Fruit fly (Drosophila melanogaster): ENCODE data around the gene dmrt99B.

Gene dmrt99B

DNA sequence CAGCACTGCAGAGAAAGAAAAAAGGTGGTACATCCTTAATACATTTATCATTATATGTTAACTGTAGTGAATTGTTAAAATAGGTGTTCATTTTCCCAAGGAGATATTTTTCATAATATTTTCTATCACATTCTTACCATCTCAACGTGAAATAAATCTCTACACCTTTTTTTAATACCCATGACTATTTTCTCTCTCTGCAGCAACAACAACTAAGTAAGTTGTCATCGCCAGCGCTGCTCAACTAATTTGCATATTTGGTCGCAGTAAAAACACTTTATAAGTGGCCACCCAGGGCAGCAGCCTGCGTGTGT is 1.9 kb upstream of the dmrt99B start (continued):
- no peak for TF ChIP-seq Trl (optimal IDR thresholded peaks at IDR 0.05)
- TF ChIP-seq Trl (GFP tag; optimal IDR thresholded peaks at IDR 0.05): no peak
- no peak for TF ChIP-seq GATAe (GFP tag; conservative IDR thresholded peaks at IDR 0.05)
- no peak for TF ChIP-seq Hand (GFP tag; optimal IDR thresholded peaks at IDR 0.05)
- TF ChIP-seq CG6654 (GFP tag; optimal IDR thresholded peaks at IDR 0.05): no peak
- TF ChIP-seq az2 (GFP tag; optimal IDR thresholded peaks at IDR 0.05): peak; percentile 41
- TF ChIP-seq Rfx (GFP tag; IDR thresholded peaks at IDR 0.05): no peak; the same call in 1 of the 2 replicates
- no peak for TF ChIP-seq CG6854 (GFP tag; optimal IDR thresholded peaks at IDR 0.05)
- peak; percentile 4 to 46 for TF ChIP-seq chif (GFP tag; optimal IDR thresholded peaks at IDR 0.05)
- TF ChIP-seq bbx (GFP tag; IDR thresholded peaks at IDR 0.05; ENCODE audit: partially characterized antibody): no peak
- no peak for TF ChIP-seq so (GFP tag; IDR thresholded peaks at IDR 0.05)
- TF ChIP-seq CG32767 (GFP tag; IDR thresholded peaks at IDR 0.05): peak; percentile 29; the same call in 1 of the 2 replicates
- TF ChIP-seq CG2889 (GFP tag; IDR thresholded peaks at IDR 0.05): no peak
- no peak for TF ChIP-seq CG3281 (GFP tag; optimal IDR thresholded peaks at IDR 0.05)
- no peak for TF ChIP-seq ato (GFP tag; IDR thresholded peaks at IDR 0.05; ENCODE audit: partially characterized antibody)
- no peak for TF ChIP-seq dimm (GFP tag; IDR thresholded peaks at IDR 0.05)
- peak; percentile 53 for TF ChIP-seq Oli (tag; optimal IDR thresholded peaks at IDR 0.05)
- TF ChIP-seq CG32532 (GFP tag; IDR thresholded peaks at IDR 0.05): no peak
- no peak for TF ChIP-seq salm (tag; optimal IDR thresholded peaks at IDR 0.05)
- peak; percentile 13 for TF ChIP-seq CG2202 (tag; optimal IDR thresholded peaks at IDR 0.05)
- peak; percentile 8 for TF ChIP-seq CG15601 (tag; optimal IDR thresholded peaks at IDR 0.05)
- TF ChIP-seq CG10979 (tag; optimal IDR thresholded peaks at IDR 0.05): peak; percentile 68
- TF ChIP-seq Neu2 (GFP tag; optimal IDR thresholded peaks at IDR 0.05; ENCODE audit: borderline replicate concordance): no peak
- no peak for TF ChIP-seq CG5180 (GFP tag; optimal IDR thresholded peaks at IDR 0.05)
- no peak for TF ChIP-seq CG3163 (GFP tag; optimal IDR thresholded peaks at IDR 0.05)
- no peak for TF ChIP-seq Fer2 (tag; optimal IDR thresholded peaks at IDR 0.05)
- TF ChIP-seq CG4282 (GFP tag; optimal IDR thresholded peaks at IDR 0.05): no peak
- TF ChIP-seq CG4360 (GFP tag; IDR thresholded peaks at IDR 0.05): peak; percentile 56; the same call in 1 of the 2 replicates

DNA sequence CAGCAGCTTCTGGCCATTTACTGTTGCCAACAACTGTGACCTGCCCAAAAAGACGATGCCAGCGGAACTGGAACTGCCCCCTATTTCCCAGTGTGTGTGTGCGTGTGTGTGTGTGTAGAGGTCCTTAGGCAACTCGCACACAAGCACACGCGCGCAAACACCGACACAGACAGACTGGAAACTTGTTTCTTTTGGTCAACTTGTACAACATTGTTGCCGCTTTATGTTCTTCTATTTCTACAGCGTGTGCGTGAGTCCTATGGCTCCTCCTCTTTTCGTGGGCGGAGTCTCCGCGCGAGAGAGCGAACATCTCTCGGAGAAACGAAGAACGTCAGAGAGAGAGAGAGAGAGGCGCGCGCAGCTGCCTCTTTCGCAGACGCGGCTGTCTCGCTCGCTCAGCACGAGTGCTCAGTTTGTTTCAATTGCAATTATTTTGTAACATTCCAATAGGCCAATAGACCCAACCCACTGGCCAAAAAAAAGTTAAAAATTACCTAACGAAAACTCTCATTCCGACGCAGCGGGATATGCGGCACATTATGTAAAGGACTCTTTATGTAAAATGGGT is 1.3 kb upstream of the dmrt99B start:
- no peak for TF ChIP-seq CG11695 (GFP tag; IDR thresholded peaks at IDR 0.05)
- TF ChIP-seq CG1602 (GFP tag; optimal IDR thresholded peaks at IDR 0.05): no peak
- no peak for TF ChIP-seq fd102C (GFP tag; optimal IDR thresholded peaks at IDR 0.05)
- no peak for TF ChIP-seq fd96Cb (tag; optimal IDR thresholded peaks at IDR 0.05)
- TF ChIP-seq Sox100B (GFP tag; optimal IDR thresholded peaks at IDR 0.05): no peak
- no peak for TF ChIP-seq h (optimal IDR thresholded peaks at IDR 0.05)
- no peak for TF ChIP-seq CG17359 (tag; optimal IDR thresholded peaks at IDR 0.05)
- TF ChIP-seq kni (GFP tag; optimal IDR thresholded peaks at IDR 0.05): no peak
- peak; percentile 53 for TF ChIP-seq Deaf1 (tag; optimal IDR thresholded peaks at IDR 0.05)
- TF ChIP-seq Lim3 (GFP tag; IDR thresholded peaks at IDR 0.05): no peak
- TF ChIP-seq Med (GFP tag): no peak
- no peak for TF ChIP-seq Neu2 (GFP tag; optimal IDR thresholded peaks at IDR 0.05; ENCODE audit: borderline replicate concordance)
- no peak for TF ChIP-seq CG31224 (GFP tag; IDR thresholded peaks at IDR 0.05)
- no peak for TF ChIP-seq tap (tag; optimal IDR thresholded peaks at IDR 0.05)
- no peak for TF ChIP-seq CG18476 (GFP tag; optimal IDR thresholded peaks at IDR 0.05)
- no peak for TF ChIP-seq C15 (GFP tag; IDR thresholded peaks at IDR 0.05)
- peak; percentile 42 for TF ChIP-seq Jarid2 (GFP tag; optimal IDR thresholded peaks at IDR 0.05)
- peak; percentile 78 for TF ChIP-seq cg (GFP tag; optimal IDR thresholded peaks at IDR 0.05)
- peak; percentile 95 for TF ChIP-seq Nf-YC (tag; optimal IDR thresholded peaks at IDR 0.05)
- peak; percentile 79 for TF ChIP-seq Elba2 (GFP tag; optimal IDR thresholded peaks at IDR 0.05)
- peak; percentile 69 for TF ChIP-seq yki (optimal IDR thresholded peaks at IDR 0.05)
- TF ChIP-seq CG11723 (GFP tag; optimal IDR thresholded peaks at IDR 0.05): no peak
- TF ChIP-seq ham (GFP tag; IDR thresholded peaks at IDR 0.05): no peak
- TF ChIP-seq z (GFP tag; IDR thresholded peaks at IDR 0.05): no peak; the same call in 2 of the 3 replicates
- 0 out of 3 replicates have a peak, but pooled peaks have one; percentile 34 for TF ChIP-seq CG16813 (GFP tag; IDR thresholded peaks at IDR 0.05; ENCODE audit: partially characterized antibody)
- TF ChIP-seq bbx (GFP tag; IDR thresholded peaks at IDR 0.05; ENCODE audit: partially characterized antibody): no peak

All from whole organism, embryonic.